Worm (Caenorhabditis elegans): ENCODE data around the gene srv-2.

ce11 chrII:10621965-10622364, 19.9 kb upstream of the srv-2 start, which contains the start of gene cutl-9:
- TF ChIP-seq ceh-28 (tag; optimal IDR thresholded peaks at IDR 0.05) = no peak
- no peak for TF ChIP-seq nhr-76 (tag; optimal IDR thresholded peaks at IDR 0.05)
- no peak for TF ChIP-seq eor-1 (tag; optimal IDR thresholded peaks at IDR 0.05)
- no peak for TF ChIP-seq aly-2 (tag; optimal IDR thresholded peaks at IDR 0.05)
- no peak for TF ChIP-seq nhr-77 (tag; optimal IDR thresholded peaks at IDR 0.05)
- TF ChIP-seq lin-15B (tag; optimal IDR thresholded peaks at IDR 0.05) = no peak
- TF ChIP-seq ztf-11 (tag; optimal IDR thresholded peaks at IDR 0.05) = no peak
- no peak for TF ChIP-seq unc-62 (GFP tag; optimal IDR thresholded peaks at IDR 0.05)

Data from whole organism, L3 larva.